Worm (Caenorhabditis elegans) whole organism, L3 larva: ENCODE data around the gene C29G2.3.
A peak's percentile ranks its signal among the peaks of the same experiment; 100 is the strongest.

ENCODE experiments used
- ZK546.5 ChIP-seq: sonication (generic microtip); optimal IDR thresholded peaks from 2 replicates; lab custom pipeline; 2017; ENCODE audit warnings: missing biosample characterization, missing genetic modification characterization
- fkh-10 ChIP-seq: sonication (generic microtip); optimal IDR thresholded peaks from 2 replicates; lab custom pipeline; 2017; ENCODE audit warnings: missing biosample characterization, missing genetic modification reagents, missing genetic modification characterization
- fos-1 ChIP-seq: fragments of 150-350 bp; optimal IDR thresholded peaks from 2 replicates; lab custom pipeline; 2014; ENCODE audit warnings: missing biosample characterization, missing genetic modification characterization
- jun-1 ChIP-seq: fragments of 150-350 bp; optimal IDR thresholded peaks from 2 replicates; lab custom pipeline; 2014; ENCODE audit warnings: missing biosample characterization, missing genetic modification reagents, missing genetic modification characterization
- nhr-11 ChIP-seq: fragments of 150-350 bp; optimal IDR thresholded peaks from 2 replicates; lab custom pipeline; 2014; ENCODE audit warnings: missing biosample characterization, missing genetic modification characterization
- nhr-77 ChIP-seq: fragments of 150-350 bp; optimal IDR thresholded peaks from 2 replicates; lab custom pipeline; 2014; ENCODE audit warnings: missing biosample characterization, missing genetic modification characterization
- skn-1 ChIP-seq: fragments of 150-350 bp; optimal IDR thresholded peaks from 2 replicates; lab custom pipeline; 2014; ENCODE audit warnings: missing biosample characterization, missing genetic modification characterization
- snpc-4 ChIP-seq: fragments of 150-350 bp; optimal IDR thresholded peaks from 2 replicates; lab custom pipeline; 2014; ENCODE audit warnings: missing biosample characterization, missing genetic modification characterization
- unc-62 ChIP-seq: fragments of 150-350 bp; sonication (generic microtip); optimal IDR thresholded peaks from 4 replicates; lab custom pipeline; 2014; ENCODE audit warnings: missing biosample characterization, missing genetic modification reagents, missing genetic modification characterization
- zag-1 ChIP-seq: fragments of 150-350 bp; optimal IDR thresholded peaks from 2 replicates; lab custom pipeline; 2014; ENCODE audit warnings: missing biosample characterization, missing genetic modification characterization

DNA sequence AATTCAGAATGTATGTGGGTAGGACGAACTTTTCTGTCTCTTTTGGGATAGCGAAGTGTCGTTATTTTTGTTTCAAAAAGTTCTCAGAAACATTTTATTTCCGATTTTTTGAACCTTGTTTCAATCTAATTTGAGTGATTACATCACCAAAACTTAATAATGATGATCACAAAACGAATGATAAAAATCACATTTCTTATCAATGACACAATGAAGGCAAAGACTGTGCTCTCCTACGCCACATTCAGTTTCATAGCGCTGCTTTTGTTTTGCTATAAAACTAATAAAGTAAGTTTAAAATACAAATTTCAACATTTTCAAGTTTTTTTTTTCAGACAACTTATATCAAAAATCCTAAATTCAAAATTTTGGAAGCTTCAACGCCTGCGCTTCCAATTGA, 15.2 kb upstream of the C29G2.3 start, which contains the start of gene Y45G12C.1:
- TF ChIP-seq fkh-10 (GFP tag; lab: Kevin White, UChicago), result no peak
- no peak for TF ChIP-seq nhr-77 (tag; lab: Kevin White, UChicago)
- TF ChIP-seq ZK546.5 (tag; lab: Kevin White, UChicago), result no peak
- no peak for TF ChIP-seq nhr-11 (tag; lab: Kevin White, UChicago)
- TF ChIP-seq unc-62 (GFP tag; lab: Kevin White, UChicago), result no peak
- TF ChIP-seq zag-1 (tag; lab: Kevin White, UChicago), result no peak
- no peak for TF ChIP-seq jun-1 (tag; lab: Kevin White, UChicago)
- TF ChIP-seq fos-1 (tag; lab: Kevin White, UChicago), result no peak
- peak; percentile 4 for TF ChIP-seq skn-1
- TF ChIP-seq snpc-4 (tag; lab: Kevin White, UChicago), result no peak
